Worm (Caenorhabditis elegans): ENCODE data around the gene kin-18.

kin-18 gene

ce11 chrIII:6158642-6159475 lies 40.4 kb downstream of the kin-18 start, which contains the start of gene nfm-1 (continued):
- TF ChIP-seq fkh-8 (tag; optimal IDR thresholded peaks at IDR 0.05) (peak; percentile 45), xbp-1 (tag; optimal IDR thresholded peaks at IDR 0.05) (peak; percentile 40), alr-1 (tag; optimal IDR thresholded peaks at IDR 0.05; ENCODE audit: borderline replicate concordance) (no peak), nhr-77 (tag; optimal IDR thresholded peaks at IDR 0.05) (peak; percentile 14), nhr-19 (GFP tag; conservative IDR thresholded peaks at IDR 0.05) (peak; percentile 71), irx-1 (tag; optimal IDR thresholded peaks at IDR 0.05) (peak; percentile 58), lir-3 (tag; optimal IDR thresholded peaks at IDR 0.05; ENCODE audit: poor library complexity) (no peak), C34B4.2 (tag; optimal IDR thresholded peaks at IDR 0.05) (no peak), ceh-88 (GFP tag; IDR thresholded peaks at IDR 0.05) (0 out of 2 replicates have a peak, but pooled peaks have one; percentile 18), egl-13 (tag; optimal IDR thresholded peaks at IDR 0.05) (peak; percentile 19), efl-3 (GFP tag; optimal IDR thresholded peaks at IDR 0.05) (no peak), fkh-4 (tag; optimal IDR thresholded peaks at IDR 0.05; ENCODE audit: borderline replicate concordance) (no peak), ceh-90 (tag; optimal IDR thresholded peaks at IDR 0.05) (no peak), ces-1 (GFP tag; optimal IDR thresholded peaks at IDR 0.05) (no peak), nhr-20 (tag; optimal IDR thresholded peaks at IDR 0.05) (peak; percentile 38), hpl-2 (GFP tag; optimal IDR thresholded peaks at IDR 0.05) (peak; percentile 58), C16A3.4 (tag; optimal IDR thresholded peaks at IDR 0.05) (peak; percentile 57), mep-1 (tag; optimal IDR thresholded peaks at IDR 0.05) (peak; percentile 77), tbx-2 (tag; optimal IDR thresholded peaks at IDR 0.05) (peak; percentile 35), aha-1 (tag; optimal IDR thresholded peaks at IDR 0.05) (no peak), pag-3 (tag; optimal IDR thresholded peaks at IDR 0.05; ENCODE audit: borderline replicate concordance, insufficient read depth) (no peak), fos-1 (tag; optimal IDR thresholded peaks at IDR 0.05) (peak; percentile 42), nhr-12 (tag; optimal IDR thresholded peaks at IDR 0.05) (no peak), nhr-47 (tag; optimal IDR thresholded peaks at IDR 0.05) (peak; percentile 72), nhr-90 (tag; optimal IDR thresholded peaks at IDR 0.05; ENCODE audit: poor library complexity) (peak; percentile 62), pqm-1 (tag; optimal IDR thresholded peaks at IDR 0.05) (no peak), lin-39 (tag; optimal IDR thresholded peaks at IDR 0.05) (no peak), isw-1 (GFP tag; IDR thresholded peaks at IDR 0.05) (peak; percentile 38), unc-86 (tag; optimal IDR thresholded peaks at IDR 0.05) (no peak), vab-15 (tag; optimal IDR thresholded peaks at IDR 0.05) (peak; percentile 15), dpl-1 (GFP tag; optimal IDR thresholded peaks at IDR 0.05) (peak; percentile 13 to 48 (median 26)), rnt-1 (tag; optimal IDR thresholded peaks at IDR 0.05) (peak; percentile 63), ztf-4 (tag; optimal IDR thresholded peaks at IDR 0.05) (no peak), lin-15B (tag; optimal IDR thresholded peaks at IDR 0.05) (peak; percentile 5), mef-2 (tag; optimal IDR thresholded peaks at IDR 0.05) (no peak), F16B12.6 (tag; optimal IDR thresholded peaks at IDR 0.05) (peak; percentile 17), swsn-7 (tag; optimal IDR thresholded peaks at IDR 0.05) (peak; percentile 59), mdl-1 (tag; optimal IDR thresholded peaks at IDR 0.05) (peak in 1 of 2 experiments; percentile 23), dsc-1 (tag; optimal IDR thresholded peaks at IDR 0.05) (peak; percentile 60), ama-1 (optimal IDR thresholded peaks at IDR 0.05) (no peak), pax-3 (tag; optimal IDR thresholded peaks at IDR 0.05) (no peak), mab-9 (GFP tag; IDR thresholded peaks at IDR 0.05) (no peak), nhr-11 (tag; optimal IDR thresholded peaks at IDR 0.05) (no peak), lin-13 (GFP tag; optimal IDR thresholded peaks at IDR 0.05) (peak; percentile 17), nhr-28 (tag; optimal IDR thresholded peaks at IDR 0.05) (no peak), blmp-1 (tag; optimal IDR thresholded peaks at IDR 0.05) (peak; percentile 57), Y116A8C.19 (tag; optimal IDR thresholded peaks at IDR 0.05; ENCODE audit: borderline replicate concordance) (no peak), lsy-2 (tag; optimal IDR thresholded peaks at IDR 0.05) (peak; percentile 45 to 73), ets-5 (GFP tag; IDR thresholded peaks at IDR 0.05) (no peak), snpc-4 (tag; optimal IDR thresholded peaks at IDR 0.05) (peak; percentile 9), hlh-4 (tag; optimal IDR thresholded peaks at IDR 0.05) (no peak)
